Worm (Caenorhabditis elegans) whole organism, L3 larva: Measurements from ENCODE around the gene srg-53.
"Not testable (repeated sequence)": the region's sequence is repeated elsewhere in the genome, so short reads cannot be mapped to it uniquely, and the experiment has no call there.

Source experiments
- R02D3.7 ChIP-seq: fragments of 150-350 bp; optimal IDR thresholded peaks from 2 replicates; lab custom pipeline; 2014; ENCODE audit warnings: missing biosample characterization, missing genetic modification characterization
- ama-1 ChIP-seq: fragments of 150-350 bp; optimal IDR thresholded peaks from 2 replicates; lab custom pipeline; 2018
- ceh-28 ChIP-seq: fragments of 150-350 bp; optimal IDR thresholded peaks from 2 replicates; lab custom pipeline; 2014; ENCODE audit warnings: missing biosample characterization, missing genetic modification reagents, missing genetic modification characterization
- ceh-9 ChIP-seq: sonication (generic microtip); optimal IDR thresholded peaks from 2 replicates; lab custom pipeline; 2018; ENCODE audit warnings: missing biosample characterization, missing genetic modification characterization
- daf-12 ChIP-seq: fragments of 150-350 bp; optimal IDR thresholded peaks from 2 replicates; lab custom pipeline; 2014; ENCODE audit warnings: missing biosample characterization, missing genetic modification reagents, missing genetic modification characterization
- egl-27 ChIP-seq: sonication (generic microtip); optimal IDR thresholded peaks from 4 replicates; lab custom pipeline; 2017; ENCODE audit warnings: missing biosample characterization, missing genetic modification reagents, missing genetic modification characterization
- egl-5 ChIP-seq: fragments of 150-350 bp; optimal IDR thresholded peaks from 2 replicates; lab custom pipeline; 2017; ENCODE audit warnings: missing biosample characterization, missing genetic modification reagents, missing genetic modification characterization, inconsistent platforms
- elt-1 ChIP-seq: fragments of 150-350 bp; optimal IDR thresholded peaks from 2 replicates; lab custom pipeline; 2014; ENCODE audit warnings: missing biosample characterization, missing genetic modification characterization
- elt-2 ChIP-seq: sonication (generic microtip); optimal IDR thresholded peaks from 2 replicates; lab custom pipeline; 2016; ENCODE audit warnings: missing genetic modification reagents, mild to moderate bottlenecking, missing genetic modification characterization, missing compliant biosample characterization
- fkh-10 ChIP-seq: sonication (generic microtip); optimal IDR thresholded peaks from 2 replicates; lab custom pipeline; 2017; ENCODE audit warnings: missing biosample characterization, missing genetic modification reagents, missing genetic modification characterization
- fkh-2 ChIP-seq: fragments of 150-350 bp; optimal IDR thresholded peaks from 2 replicates; lab custom pipeline; 2014; ENCODE audit warnings: missing biosample characterization, missing genetic modification reagents, missing genetic modification characterization
- hmg-11 ChIP-seq: sonication (generic microtip); optimal IDR thresholded peaks from 2 replicates; lab custom pipeline; 2016; ENCODE audit warnings: missing genetic modification characterization, missing compliant biosample characterization
- lin-15B ChIP-seq: fragments of 150-350 bp; optimal IDR thresholded peaks from 2 replicates; lab custom pipeline; 2014; ENCODE audit warnings: missing biosample characterization, missing genetic modification characterization
- lin-39 ChIP-seq: fragments of 150-350 bp; optimal IDR thresholded peaks from 2 replicates; lab custom pipeline; 2018; ENCODE audit warnings: missing biosample characterization, missing genetic modification reagents, missing genetic modification characterization
- lsy-12 ChIP-seq: sonication (generic microtip); optimal IDR thresholded peaks from 2 replicates; lab custom pipeline; 2016; ENCODE audit warnings: mild to moderate bottlenecking, missing genetic modification characterization, missing compliant biosample characterization
- mml-1 ChIP-seq: fragments of 150-350 bp; sonication (generic microtip); optimal IDR thresholded peaks from 3 replicates; lab custom pipeline; 2014; ENCODE audit warnings: missing biosample characterization, missing genetic modification characterization
- nfya-1 ChIP-seq: sonication (generic microtip); optimal IDR thresholded peaks from 2 replicates; lab custom pipeline; 2017; ENCODE audit warnings: missing genetic modification characterization, mild to moderate bottlenecking, missing compliant biosample characterization, antibody characterized with exemption, moderate library complexity; ENCODE audit not compliant: insufficient read depth
- nhr-11 ChIP-seq: fragments of 150-350 bp; optimal IDR thresholded peaks from 2 replicates; lab custom pipeline; 2014; ENCODE audit warnings: missing biosample characterization, missing genetic modification characterization
- nhr-12 ChIP-seq: fragments of 150-350 bp; optimal IDR thresholded peaks from 2 replicates; lab custom pipeline; 2014; ENCODE audit warnings: missing biosample characterization, missing genetic modification characterization
- nhr-23 ChIP-seq: fragments of 150-350 bp; optimal IDR thresholded peaks from 2 replicates; lab custom pipeline; 2014; ENCODE audit warnings: missing biosample characterization, missing genetic modification reagents, missing genetic modification characterization
- nhr-237 ChIP-seq: fragments of 150-350 bp; optimal IDR thresholded peaks from 2 replicates; lab custom pipeline; 2014; ENCODE audit warnings: missing biosample characterization, missing genetic modification characterization
- nhr-25 ChIP-seq: sonication (generic microtip); optimal IDR thresholded peaks from 2 replicates; lab custom pipeline; 2017; ENCODE audit warnings: missing biosample characterization, missing genetic modification characterization
- nhr-77 ChIP-seq: fragments of 150-350 bp; optimal IDR thresholded peaks from 2 replicates; lab custom pipeline; 2014; ENCODE audit warnings: missing biosample characterization, missing genetic modification characterization
- skn-1 ChIP-seq: fragments of 150-350 bp; optimal IDR thresholded peaks from 2 replicates; lab custom pipeline; 2014; ENCODE audit warnings: missing biosample characterization, missing genetic modification characterization
- snpc-4 ChIP-seq: fragments of 150-350 bp; optimal IDR thresholded peaks from 2 replicates; lab custom pipeline; 2014; ENCODE audit warnings: missing biosample characterization, missing genetic modification characterization
- unc-39 ChIP-seq: sonication (generic microtip); optimal IDR thresholded peaks from 4 replicates; lab custom pipeline; 2017; ENCODE audit warnings: missing biosample characterization, missing genetic modification characterization
- unc-62 ChIP-seq: fragments of 150-350 bp; sonication (generic microtip); optimal IDR thresholded peaks from 4 replicates; lab custom pipeline; 2014; ENCODE audit warnings: missing biosample characterization, missing genetic modification reagents, missing genetic modification characterization
- zag-1 ChIP-seq: fragments of 150-350 bp; optimal IDR thresholded peaks from 2 replicates; lab custom pipeline; 2014; ENCODE audit warnings: missing biosample characterization, missing genetic modification characterization
- ztf-11 ChIP-seq: fragments of 150-350 bp; optimal IDR thresholded peaks from 2 replicates; lab custom pipeline; 2014; ENCODE audit warnings: missing biosample characterization, missing genetic modification characterization
- ztf-4 ChIP-seq: fragments of 150-350 bp; optimal IDR thresholded peaks from 2 replicates; lab custom pipeline; 2014; ENCODE audit warnings: missing biosample characterization, missing genetic modification characterization

srg-53 gene

ce11 chrV:878567-878966 is 704 bp upstream of the srg-53 start, which contains the start of gene T02B11.8:
T02B11.8 (minus strand) TSS chrV:878667.
- no peak for TF ChIP-seq ceh-28
- TF ChIP-seq elt-2 (tag; lab: Kevin White, UChicago), result peak; percentile 45
- TF ChIP-seq, all 47 proteins: peak for 1

ce11 chrV:884324-884723 is 5.1 kb downstream of the srg-53 start, which contains the start of gene srj-38:
srj-38 (minus strand) TSS chrV:884424.
- TF ChIP-seq zag-1 (tag; lab: Kevin White, UChicago) (no peak), ceh-9 (tag; lab: Kevin White, UChicago) (no peak), lin-39 (tag; lab: Kevin White, UChicago) (no peak), daf-12 (tag; lab: Kevin White, UChicago) (no peak), skn-1 (tag; lab: Kevin White, UChicago) (no peak), elt-1 (no peak), mml-1 (tag; lab: Kevin White, UChicago) (no peak), ztf-11 (tag; lab: Kevin White, UChicago) (no peak), snpc-4 (no peak), nhr-11 (no peak), lin-15B (tag; lab: Kevin White, UChicago) (no peak), fkh-10 (GFP tag; lab: Kevin White, UChicago) (no peak), nhr-12 (tag; lab: Kevin White, UChicago) (no peak), nhr-25 (tag; lab: Kevin White, UChicago) (no peak), elt-2 (tag; lab: Kevin White, UChicago) (no peak), unc-39 (no peak), fkh-2 (tag; lab: Kevin White, UChicago) (no peak), unc-62 (GFP tag; lab: Kevin White, UChicago) (no peak)

DNA sequence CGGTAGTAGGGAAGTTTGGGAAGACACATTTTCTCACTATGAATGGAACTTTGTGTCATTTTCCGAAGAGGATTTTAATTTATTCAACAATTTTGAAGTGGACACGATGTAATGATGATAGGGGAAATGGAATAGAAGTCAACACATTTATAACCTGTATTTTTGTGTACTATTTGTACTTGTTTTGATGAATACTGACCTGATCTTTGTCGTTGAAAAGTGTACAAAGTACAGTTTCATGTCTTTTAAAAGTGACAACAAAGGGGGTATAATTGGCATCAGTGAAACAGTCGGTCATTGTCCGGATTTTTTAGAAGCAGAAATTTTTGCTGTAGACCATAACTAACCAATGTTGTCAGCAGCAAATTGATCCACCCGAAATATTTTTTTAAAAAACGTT is 9.9 kb downstream of the srg-53 start, which contains the start of gene T02B11.6:
T02B11.6 (minus strand) TSS at position 101 of the 400 bp plus-strand sequence.
- TF ChIP-seq nhr-77 (tag; lab: Kevin White, UChicago) (no peak), hmg-11 (tag; lab: Kevin White, UChicago) (no peak), lin-15B (tag; lab: Kevin White, UChicago) (no peak), egl-27 (tag; lab: Kevin White, UChicago) (no peak), nhr-23 (tag; lab: Kevin White, UChicago) (no peak), R02D3.7 (tag; lab: Kevin White, UChicago) (no peak)
- TF ChIP-seq, all 47 proteins: peak for 0

- TF ChIP-seq hmg-11 (tag; lab: Kevin White, UChicago) (no peak), nhr-237 (no peak), ceh-28 (no peak), nhr-25 (tag; lab: Kevin White, UChicago) (no peak), unc-62 (GFP tag; lab: Kevin White, UChicago) (no peak), lin-15B (tag; lab: Kevin White, UChicago) (no peak), ztf-4 (tag; lab: Kevin White, UChicago) (no peak), ama-1 (lab: Kevin White, UChicago) (no peak), nhr-12 (tag; lab: Kevin White, UChicago) (no peak), egl-5 (no peak), egl-27 (tag; lab: Kevin White, UChicago) (no peak), lsy-12 (tag; lab: Kevin White, UChicago) (no peak), lin-39 (tag; lab: Kevin White, UChicago) (no peak)
Observed at ce11 chrV:890423-890822, 11.2 kb downstream of the srg-53 start, which contains the start of gene srlf-21. srlf-21 (minus strand) TSS chrV:890523.

DNA sequence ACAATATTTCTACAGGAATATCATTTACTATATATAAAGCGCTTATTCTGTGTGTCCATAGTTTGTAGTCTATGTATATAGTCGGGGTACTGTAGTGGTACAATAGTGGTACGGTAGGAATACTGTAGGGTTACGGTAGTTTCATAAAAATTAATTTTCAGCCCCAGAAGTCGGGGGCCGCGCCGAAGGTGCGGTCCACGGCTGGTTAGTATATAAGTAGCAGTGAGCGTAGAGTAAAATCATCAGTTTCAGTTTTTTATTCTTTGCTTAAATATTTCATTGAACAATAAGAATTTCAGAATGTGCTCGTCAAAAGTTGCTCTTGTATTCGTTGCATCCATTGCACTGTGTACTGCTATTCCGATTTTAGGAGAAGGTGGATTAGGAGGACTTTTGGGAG is 11.6 kb downstream of the srg-53 start, which contains the start of gene srlf-22:
srlf-22 (plus strand) TSS at position 301 of the 400 bp plus-strand sequence.
- not testable (repeated sequence) for TF ChIP-seq fkh-2, mml-1, elt-2 (tag; lab: Kevin White, UChicago)

ce11 chrV:893437-894018 is 14.3 kb downstream of the srg-53 start, which contains the start of the genes srlf-23 and srlf-20:
srlf-23 (minus strand) TSS chrV:893537.
srlf-20 (plus strand) TSS chrV:893968.
- no peak for TF ChIP-seq nfya-1 (tag; lab: Kevin White, UChicago)
- TF ChIP-seq elt-2 (tag; lab: Kevin White, UChicago), result no peak
- TF ChIP-seq egl-5, result no peak
